Fruit fly (Drosophila melanogaster) whole organism, adult: ENCODE results near the gene DNAlig3.

Experiments used
- CG12768 ChIP-seq: fragments of 200-800 bp; sonication (Bioruptor generic); optimal IDR thresholded peaks from 2 replicates; lab custom pipeline; 2017; ENCODE audit warnings: missing biosample characterization, missing genetic modification characterization, mild to moderate bottlenecking, moderate library complexity, missing genetic modification reagents
- CG14711 ChIP-seq: fragments of 200-800 bp; sonication (Bioruptor generic); optimal IDR thresholded peaks from 2 replicates; lab custom pipeline; 2018; ENCODE audit warnings: missing biosample characterization, mild to moderate bottlenecking, missing genetic modification characterization, moderate library complexity
- kay ChIP-seq: fragments of 200-800 bp; sonication (Bioruptor generic); peaks from one replicate; lab custom pipeline; 2016; ENCODE audit warnings: missing biosample characterization, missing genetic modification characterization, borderline replicate concordance

DNA sequence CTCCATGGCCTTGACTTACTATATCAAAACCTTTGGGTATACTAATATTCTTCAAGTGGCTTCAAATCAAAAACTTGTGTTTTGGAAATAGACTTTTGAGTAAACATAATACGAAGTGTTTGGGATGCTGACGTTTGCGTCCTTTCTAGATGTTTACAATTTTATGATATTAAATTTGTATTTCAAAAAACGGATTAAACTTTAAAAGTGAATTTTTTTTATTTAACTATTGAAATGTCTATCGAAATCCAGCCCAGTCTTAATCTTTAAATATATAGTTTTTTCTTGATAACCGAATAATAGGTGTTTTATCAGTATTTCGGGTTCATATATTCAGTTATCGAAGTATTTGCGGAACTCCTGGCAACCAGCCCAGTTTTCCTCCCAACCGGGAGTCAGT is 37.1 kb downstream of the DNAlig3 start, which contains the start of gene Tim17a1:
- TF ChIP-seq CG14711 (no peak), CG12768 (GFP tag; lab: Kevin White, UChicago) (no peak), kay (GFP tag; lab: Kevin White, UChicago) (no peak)
